Worm (Caenorhabditis elegans): ENCODE measurements around the gene dpl-1.

The dpl-1 gene

ce11 chrII:9210076-9210475 lies 40.4 kb downstream of the dpl-1 start, which contains the start of gene ZK1067.4:
Gene ZK1067.4 (plus strand): TSS chrII:9210376.
- TF ChIP-seq ttx-3 (tag; optimal IDR thresholded peaks at IDR 0.05) (no peak), ceh-9 (tag; optimal IDR thresholded peaks at IDR 0.05) (no peak), ceh-19 (GFP tag; optimal IDR thresholded peaks at IDR 0.05) (no peak), pax-1 (tag; optimal IDR thresholded peaks at IDR 0.05) (no peak)

- no peak for TF ChIP-seq lin-11 (tag; optimal IDR thresholded peaks at IDR 0.05)
- no peak for TF ChIP-seq elt-4 (tag; optimal IDR thresholded peaks at IDR 0.05)
- TF ChIP-seq unc-42 (tag; optimal IDR thresholded peaks at IDR 0.05) = no peak
- no peak for TF ChIP-seq ceh-19 (GFP tag; optimal IDR thresholded peaks at IDR 0.05)
- TF ChIP-seq ceh-45 (GFP tag; IDR thresholded peaks at IDR 0.05) = no peak
- no peak for TF ChIP-seq ceh-48 (tag; optimal IDR thresholded peaks at IDR 0.05)
- no peak for TF ChIP-seq nhr-11 (tag; optimal IDR thresholded peaks at IDR 0.05)
- TF ChIP-seq pha-2 (tag; optimal IDR thresholded peaks at IDR 0.05) = no peak
- TF ChIP-seq fkh-10 (GFP tag; optimal IDR thresholded peaks at IDR 0.05) = no peak
- TF ChIP-seq sox-4 (tag; optimal IDR thresholded peaks at IDR 0.05) = no peak
- no peak for TF ChIP-seq nfya-1 (tag; optimal IDR thresholded peaks at IDR 0.05)
- TF ChIP-seq K02D7.2 (tag; optimal IDR thresholded peaks at IDR 0.05) = no peak
- TF ChIP-seq ceh-18 (tag; optimal IDR thresholded peaks at IDR 0.05) = no peak
These were observed 42.0 kb downstream of the dpl-1 start for ce11 chrII:9211684-9212083.

- TF ChIP-seq hlh-13 (GFP tag; optimal IDR thresholded peaks at IDR 0.05) (no peak), unc-55 (GFP tag; optimal IDR thresholded peaks at IDR 0.05) (no peak), ama-1 (optimal IDR thresholded peaks at IDR 0.05) (no peak), odd-2 (tag; optimal IDR thresholded peaks at IDR 0.05) (no peak), pat-9 (tag; optimal IDR thresholded peaks at IDR 0.05) (no peak), nhr-11 (tag; optimal IDR thresholded peaks at IDR 0.05) (no peak), K09A11.1 (tag; optimal IDR thresholded peaks at IDR 0.05; ENCODE audit: insufficient read depth) (no peak)
These were observed 43.5 kb downstream of the dpl-1 start, which contains the start of gene znfx-1 for ce11 chrII:9213055-9213708. Gene znfx-1 (plus strand): TSS chrII:9213658.

Measured in whole organism, late embryonic.